Worm (Caenorhabditis elegans) whole organism, L1 larva: ENCODE results near the gene cpna-4.
"Not testable (repeated sequence)": the region's sequence is repeated elsewhere in the genome, so short reads cannot be mapped to it uniquely, and the experiment has no call there.

ENCODE experiments used
- aly-2 ChIP-seq: fragments of 150-350 bp; optimal IDR thresholded peaks from 2 replicates; lab custom pipeline; 2014; ENCODE audit warnings: missing biosample characterization, missing genetic modification characterization
- dpl-1 ChIP-seq, 3 experiments: fragments of 150-350 bp in 2 of 3; sonication (generic microtip) in 1 of 3; optimal IDR thresholded peaks; 2 replicates each; lab custom pipeline; 2014 to 2017; ENCODE audit warnings: missing biosample characterization in 3 of 3, missing genetic modification characterization in 3 of 3, missing genetic modification reagents in 3 of 3
- elt-3 ChIP-seq, 6 experiments: fragments of 150-350 bp in 1 of 6; sonication (generic microtip); optimal IDR thresholded peaks; 2 replicates each; lab custom pipeline; 2017 to 2018; ENCODE audit warnings: missing biosample characterization in 6 of 6, missing genetic modification characterization in 6 of 6, inconsistent platforms in 1 of 6
- fkh-10 ChIP-seq: sonication (generic microtip); optimal IDR thresholded peaks from 2 replicates; lab custom pipeline; 2017; ENCODE audit warnings: missing biosample characterization, missing genetic modification reagents, missing genetic modification characterization
- lin-13 ChIP-seq: fragments of 150-350 bp; optimal IDR thresholded peaks from 2 replicates; lab custom pipeline; 2014; ENCODE audit warnings: missing biosample characterization, missing genetic modification reagents, missing genetic modification characterization
- lin-15B ChIP-seq: fragments of 150-350 bp; sonication (generic microtip); optimal IDR thresholded peaks from 3 replicates; lab custom pipeline; 2014; ENCODE audit warnings: missing biosample characterization, missing genetic modification characterization
- lin-39 ChIP-seq: fragments of 150-350 bp; optimal IDR thresholded peaks from 2 replicates; lab custom pipeline; 2014; ENCODE audit warnings: missing biosample characterization, missing genetic modification reagents, missing genetic modification characterization
- lsy-2 ChIP-seq, 2 experiments: fragments of 150-350 bp; optimal IDR thresholded peaks; 2 replicates each; lab custom pipeline; 2014; ENCODE audit warnings: missing biosample characterization in 2 of 2, missing genetic modification characterization in 2 of 2
- nhr-47 ChIP-seq: sonication (generic microtip); optimal IDR thresholded peaks from 2 replicates; lab custom pipeline; 2016; ENCODE audit warnings: mild to moderate bottlenecking, missing genetic modification characterization, moderate library complexity, missing compliant biosample characterization
- nhr-76 ChIP-seq: sonication (generic microtip); optimal IDR thresholded peaks from 2 replicates; lab custom pipeline; 2017; ENCODE audit warnings: missing biosample characterization, missing genetic modification characterization
- pax-3 ChIP-seq: fragments of 200-800 bp; sonication (Bioruptor generic); optimal IDR thresholded peaks from 2 replicates; lab custom pipeline; 2018; ENCODE audit warnings: mild to moderate bottlenecking, missing genetic modification characterization, moderate library complexity, missing compliant biosample characterization
- skn-1 ChIP-seq: fragments of 150-350 bp; optimal IDR thresholded peaks from 2 replicates; lab custom pipeline; 2014; ENCODE audit warnings: missing biosample characterization, missing genetic modification characterization
- unc-62 ChIP-seq: fragments of 150-350 bp; optimal IDR thresholded peaks from 2 replicates; lab custom pipeline; 2014; ENCODE audit warnings: missing biosample characterization, missing genetic modification reagents, missing genetic modification characterization
- ztf-4 ChIP-seq: fragments of 150-350 bp; optimal IDR thresholded peaks from 2 replicates; lab custom pipeline; 2014; ENCODE audit warnings: missing biosample characterization, missing genetic modification characterization

DNA sequence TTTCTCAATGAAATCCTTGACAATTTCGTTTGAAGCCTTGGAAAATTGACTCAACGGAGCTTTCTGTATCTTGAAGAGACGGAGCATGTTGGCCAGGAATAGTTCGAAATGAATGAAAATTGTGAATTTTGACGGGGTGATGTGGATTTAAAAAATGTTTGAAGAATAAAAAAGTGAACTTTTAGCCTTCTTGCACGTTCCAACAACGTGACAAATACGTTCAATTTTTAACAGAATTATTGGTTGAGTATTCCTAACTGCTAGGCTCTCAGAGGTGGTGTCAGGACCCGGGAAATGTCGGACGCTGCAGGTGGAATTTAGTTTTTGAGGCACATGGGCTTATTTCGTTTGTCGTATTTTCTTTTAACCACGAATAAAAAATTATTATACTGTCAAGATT lies 49.8 kb upstream of the cpna-4 start, which contains the start of gene Y73F8A.12:
- not testable (repeated sequence) for TF ChIP-seq nhr-76 (tag; lab: Kevin White, UChicago); lin-13 (GFP tag; lab: Kevin White, UChicago); lin-39; pax-3 (tag; lab: Kevin White, UChicago); fkh-10; skn-1 (tag; lab: Kevin White, UChicago); ztf-4 (tag; lab: Kevin White, UChicago); aly-2; dpl-1 (GFP tag; optimal IDR thresholded peaks at IDR 0.05; lab: Kevin White, UChicago); lin-15B (tag; lab: Kevin White, UChicago); elt-3 (tag; optimal IDR thresholded peaks at IDR 0.05; lab: Kevin White, UChicago); unc-62 (GFP tag; lab: Kevin White, UChicago); lsy-2 (tag; optimal IDR thresholded peaks at IDR 0.05; lab: Kevin White, UChicago); nhr-47 (tag; lab: Kevin White, UChicago)
